Worm (Caenorhabditis elegans) whole organism, L2 larva: ENCODE results near the gene dnj-20.

ENCODE experiments used
- C34F6.9 ChIP-seq: fragments of 150-350 bp; optimal IDR thresholded peaks from 2 replicates; lab custom pipeline; 2014; ENCODE audit warnings: missing biosample characterization, missing genetic modification characterization
- F13H6.1 ChIP-seq: sonication (generic microtip); optimal IDR thresholded peaks from 2 replicates; lab custom pipeline; 2016; ENCODE audit warnings: missing genetic modification characterization, missing compliant biosample characterization
- R02D3.7 ChIP-seq: fragments of 150-350 bp; optimal IDR thresholded peaks from 2 replicates; lab custom pipeline; 2014; ENCODE audit warnings: missing biosample characterization, missing genetic modification characterization
- Y55F3AM.14 ChIP-seq: fragments of 200-800 bp; sonication (Bioruptor generic); optimal IDR thresholded peaks from 2 replicates; lab custom pipeline; 2018; ENCODE audit warnings: mild to moderate bottlenecking, missing genetic modification characterization, missing compliant biosample characterization
- ZK546.5 ChIP-seq: sonication (generic microtip); optimal IDR thresholded peaks from 2 replicates; lab custom pipeline; 2017; ENCODE audit warnings: missing biosample characterization, missing genetic modification characterization
- alr-1 ChIP-seq: fragments of 150-350 bp; optimal IDR thresholded peaks from 2 replicates; lab custom pipeline; 2014; ENCODE audit warnings: missing biosample characterization, missing genetic modification characterization
- aly-2 ChIP-seq: fragments of 150-350 bp; optimal IDR thresholded peaks from 2 replicates; lab custom pipeline; 2014; ENCODE audit warnings: missing biosample characterization, missing genetic modification characterization
- ama-1 ChIP-seq: fragments of 150-350 bp; optimal IDR thresholded peaks from 2 replicates; lab custom pipeline; 2018; ENCODE audit warnings: inconsistent platforms
- blmp-1 ChIP-seq: sonication (generic microtip); optimal IDR thresholded peaks from 2 replicates; lab custom pipeline; 2017; ENCODE audit warnings: missing genetic modification characterization, mild to moderate bottlenecking, missing compliant biosample characterization, antibody characterized with exemption, moderate library complexity; ENCODE audit not compliant: insufficient read depth
- ceh-16 ChIP-seq: fragments of 150-350 bp; optimal IDR thresholded peaks from 2 replicates; lab custom pipeline; 2014; ENCODE audit warnings: missing biosample characterization, missing genetic modification characterization
- ceh-82 ChIP-seq: fragments of 150-350 bp; optimal IDR thresholded peaks from 2 replicates; lab custom pipeline; 2014; ENCODE audit warnings: missing biosample characterization, missing genetic modification characterization
- crh-2 ChIP-seq: sonication (generic microtip); optimal IDR thresholded peaks from 2 replicates; lab custom pipeline; 2017; ENCODE audit warnings: missing biosample characterization, missing genetic modification characterization
- dmd-4 ChIP-seq: sonication (generic microtip); optimal IDR thresholded peaks from 2 replicates; lab custom pipeline; 2017; ENCODE audit warnings: missing biosample characterization, missing genetic modification characterization
- egl-27 ChIP-seq: sonication (generic microtip); optimal IDR thresholded peaks from 3 replicates; lab custom pipeline; 2017; ENCODE audit warnings: missing biosample characterization, missing genetic modification reagents, missing genetic modification characterization
- elt-1 ChIP-seq: fragments of 150-350 bp; optimal IDR thresholded peaks from 2 replicates; lab custom pipeline; 2014; ENCODE audit warnings: missing biosample characterization, missing genetic modification characterization
- elt-3 ChIP-seq: sonication (generic microtip); optimal IDR thresholded peaks from 2 replicates; lab custom pipeline; 2017; ENCODE audit warnings: missing biosample characterization, missing genetic modification characterization
- fos-1 ChIP-seq: fragments of 150-350 bp; optimal IDR thresholded peaks from 2 replicates; lab custom pipeline; 2014; ENCODE audit warnings: missing biosample characterization, missing genetic modification characterization
- gmeb-1 ChIP-seq: fragments of 150-350 bp; optimal IDR thresholded peaks from 2 replicates; lab custom pipeline; 2014; ENCODE audit warnings: missing biosample characterization, missing genetic modification characterization
- lin-11 ChIP-seq: fragments of 150-350 bp; sonication (generic microtip); optimal IDR thresholded peaks from 2 replicates; lab custom pipeline; 2014; ENCODE audit warnings: missing biosample characterization, missing genetic modification characterization, inconsistent platforms, mixed read lengths
- lin-13 ChIP-seq: fragments of 150-350 bp; optimal IDR thresholded peaks from 2 replicates; lab custom pipeline; 2014; ENCODE audit warnings: missing biosample characterization, missing genetic modification reagents, missing genetic modification characterization
- lin-39 ChIP-seq: fragments of 150-350 bp; optimal IDR thresholded peaks from 2 replicates; lab custom pipeline; 2014; ENCODE audit warnings: missing biosample characterization, missing genetic modification reagents, missing genetic modification characterization
- lsy-2 ChIP-seq, 2 experiments: fragments of 150-350 bp in 1 of 2; sonication (generic microtip) in 1 of 2; optimal IDR thresholded peaks; 2 replicates each; lab custom pipeline; 2014 to 2017; ENCODE audit warnings: missing biosample characterization in 2 of 2, missing genetic modification characterization in 2 of 2
- mab-5 ChIP-seq: fragments of 150-350 bp; optimal IDR thresholded peaks from 2 replicates; lab custom pipeline; 2014; ENCODE audit warnings: missing biosample characterization, missing genetic modification characterization
- mbf-1 ChIP-seq: sonication (generic microtip); optimal IDR thresholded peaks from 2 replicates; lab custom pipeline; 2017; ENCODE audit warnings: missing biosample characterization, missing genetic modification characterization
- mdl-1 ChIP-seq, 2 experiments: fragments of 150-350 bp in 1 of 2; sonication (generic microtip) in 1 of 2; optimal IDR thresholded peaks; 2 replicates each; lab custom pipeline; 2017; ENCODE audit warnings: missing biosample characterization in 2 of 2, missing genetic modification characterization in 2 of 2
- nhr-10 ChIP-seq: sonication (generic microtip); optimal IDR thresholded peaks from 2 replicates; lab custom pipeline; 2017; ENCODE audit warnings: missing biosample characterization, missing genetic modification characterization
- nhr-11 ChIP-seq: fragments of 150-350 bp; optimal IDR thresholded peaks from 2 replicates; lab custom pipeline; 2014; ENCODE audit warnings: missing biosample characterization, missing genetic modification characterization
- nhr-12 ChIP-seq: fragments of 150-350 bp; optimal IDR thresholded peaks from 2 replicates; lab custom pipeline; 2014; ENCODE audit warnings: missing biosample characterization, missing genetic modification characterization
- nhr-129 ChIP-seq: fragments of 150-350 bp; optimal IDR thresholded peaks from 2 replicates; lab custom pipeline; 2014; ENCODE audit warnings: missing biosample characterization, missing genetic modification characterization
- nhr-21 ChIP-seq: fragments of 150-350 bp; optimal IDR thresholded peaks from 2 replicates; lab custom pipeline; 2014; ENCODE audit warnings: missing biosample characterization, missing genetic modification characterization
- nhr-23 ChIP-seq: fragments of 150-350 bp; optimal IDR thresholded peaks from 2 replicates; lab custom pipeline; 2014; ENCODE audit warnings: missing biosample characterization, missing genetic modification reagents, missing genetic modification characterization
- nhr-237 ChIP-seq: fragments of 150-350 bp; optimal IDR thresholded peaks from 2 replicates; lab custom pipeline; 2014; ENCODE audit warnings: missing biosample characterization, missing genetic modification characterization
- nhr-25 ChIP-seq: fragments of 150-350 bp; sonication (generic microtip); optimal IDR thresholded peaks from 3 replicates; lab custom pipeline; 2014; ENCODE audit warnings: missing biosample characterization, missing genetic modification characterization
- nhr-6 ChIP-seq: fragments of 150-350 bp; optimal IDR thresholded peaks from 2 replicates; lab custom pipeline; 2014; ENCODE audit warnings: missing biosample characterization, missing genetic modification characterization
- nhr-77 ChIP-seq: fragments of 150-350 bp; optimal IDR thresholded peaks from 2 replicates; lab custom pipeline; 2014; ENCODE audit warnings: missing biosample characterization, missing genetic modification characterization
- peb-1 ChIP-seq: fragments of 150-350 bp; optimal IDR thresholded peaks from 2 replicates; lab custom pipeline; 2014; ENCODE audit warnings: missing biosample characterization, missing genetic modification characterization
- sem-4 ChIP-seq: fragments of 150-350 bp; optimal IDR thresholded peaks from 2 replicates; lab custom pipeline; 2014; ENCODE audit warnings: missing biosample characterization, missing genetic modification reagents, missing genetic modification characterization
- skn-1 ChIP-seq: sonication (generic microtip); optimal IDR thresholded peaks from 2 replicates; lab custom pipeline; 2017; ENCODE audit warnings: missing biosample characterization, missing genetic modification characterization
- sma-3 ChIP-seq: sonication (generic microtip); optimal IDR thresholded peaks from 2 replicates; lab custom pipeline; 2016; ENCODE audit warnings: missing genetic modification reagents, missing genetic modification characterization, missing compliant biosample characterization
- sma-9 ChIP-seq, 2 experiments: fragments of 150-350 bp in 1 of 2; sonication (generic microtip) in 1 of 2; optimal IDR thresholded peaks; 2 replicates each; lab custom pipeline; 2014 to 2016; ENCODE audit warnings: missing genetic modification characterization in 2 of 2, mild to moderate bottlenecking in 1 of 2, missing biosample characterization in 1 of 2, missing compliant biosample characterization in 1 of 2, missing genetic modification reagents in 1 of 2, moderate library complexity in 1 of 2
- snpc-4 ChIP-seq: fragments of 150-350 bp; optimal IDR thresholded peaks from 2 replicates; lab custom pipeline; 2014; ENCODE audit warnings: missing biosample characterization, missing genetic modification characterization
- unc-39 ChIP-seq: fragments of 150-350 bp; optimal IDR thresholded peaks from 2 replicates; lab custom pipeline; 2014; ENCODE audit warnings: missing biosample characterization, missing genetic modification characterization
- unc-55 ChIP-seq: fragments of 150-350 bp; sonication (generic microtip); optimal IDR thresholded peaks from 3 replicates; lab custom pipeline; 2014; ENCODE audit warnings: missing biosample characterization, missing genetic modification reagents, missing genetic modification characterization
- unc-62 ChIP-seq: fragments of 150-350 bp; optimal IDR thresholded peaks from 2 replicates; lab custom pipeline; 2014; ENCODE audit warnings: missing biosample characterization, missing genetic modification reagents, missing genetic modification characterization
- zag-1 ChIP-seq: fragments of 150-350 bp; optimal IDR thresholded peaks from 2 replicates; lab custom pipeline; 2014; ENCODE audit warnings: missing biosample characterization, missing genetic modification characterization
- ztf-1 ChIP-seq: fragments of 200-800 bp; sonication (Bioruptor generic); conservative IDR thresholded peaks from 2 replicates; pipeline ENCODE4 v1.3.6; 2022; ENCODE audit warnings: missing genetic modification characterization, missing compliant biosample characterization
- ztf-11 ChIP-seq: sonication (generic microtip); optimal IDR thresholded peaks from 2 replicates; lab custom pipeline; 2017; ENCODE audit warnings: missing biosample characterization, missing genetic modification characterization
- ztf-4 ChIP-seq: fragments of 150-350 bp; optimal IDR thresholded peaks from 2 replicates; lab custom pipeline; 2014; ENCODE audit warnings: missing biosample characterization, missing genetic modification characterization

Gene dnj-20

DNA sequence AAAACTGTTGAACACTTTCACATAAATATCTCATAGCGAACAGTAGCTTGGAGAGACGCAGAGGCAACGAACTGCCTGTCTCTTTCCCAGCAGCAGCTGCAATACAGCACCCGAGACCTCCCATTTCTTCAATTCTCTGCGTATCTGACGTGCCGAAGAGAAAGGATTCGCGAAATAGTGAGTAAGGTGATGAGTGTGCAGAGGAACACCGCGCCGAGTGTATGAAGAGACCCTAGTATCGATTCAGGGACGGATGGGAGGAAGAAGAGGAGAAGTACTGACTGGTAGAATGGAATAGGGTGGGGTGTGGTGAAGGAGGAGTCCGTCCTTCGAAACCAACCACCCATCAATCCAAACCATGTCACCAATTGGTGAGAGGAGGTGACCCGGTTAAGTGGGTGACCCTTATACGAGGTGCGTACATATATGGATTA, 22.2 kb upstream of the dnj-20 start:
- no peak for TF ChIP-seq zag-1 (tag; lab: Kevin White, UChicago)
- peak; percentile 12 for TF ChIP-seq nhr-6 (tag; lab: Kevin White, UChicago)
- TF ChIP-seq aly-2 (tag; lab: Kevin White, UChicago), result no peak
- peak; percentile 75 for TF ChIP-seq Y55F3AM.14 (GFP tag; lab: Kevin White, UChicago)
- no peak for TF ChIP-seq elt-3
- TF ChIP-seq nhr-25 (tag; lab: Kevin White, UChicago), result peak; percentile 85
- peak; percentile 76 for TF ChIP-seq ama-1
- no peak for TF ChIP-seq snpc-4 (tag; lab: Kevin White, UChicago)
- TF ChIP-seq nhr-12, result no peak
- peak; percentile 73 for TF ChIP-seq sem-4 (tag; lab: Kevin White, UChicago)
- peak; percentile 42 for TF ChIP-seq ceh-82
- no peak for TF ChIP-seq unc-39
- TF ChIP-seq lsy-2 (tag; optimal IDR thresholded peaks at IDR 0.05; lab: Kevin White, UChicago), result peak; percentile 32 to 74
- peak in 1 of 2 experiments; percentile 39 for TF ChIP-seq mdl-1 (tag; optimal IDR thresholded peaks at IDR 0.05; lab: Kevin White, UChicago)
- TF ChIP-seq sma-9 (GFP tag; optimal IDR thresholded peaks at IDR 0.05; lab: Kevin White, UChicago), result peak; percentile 76
- TF ChIP-seq sma-9 (tag; optimal IDR thresholded peaks at IDR 0.05; lab: Kevin White, UChicago), result no peak
- TF ChIP-seq nhr-21 (tag; lab: Kevin White, UChicago), result peak; percentile 53
- TF ChIP-seq nhr-237, result no peak
- peak; percentile 45 for TF ChIP-seq lin-13 (GFP tag; lab: Kevin White, UChicago)
- TF ChIP-seq unc-55 (GFP tag; lab: Kevin White, UChicago), result peak; percentile 88
- no peak for TF ChIP-seq nhr-23 (tag; lab: Kevin White, UChicago)
- TF ChIP-seq nhr-11 (tag; lab: Kevin White, UChicago), result no peak
- TF ChIP-seq sma-3, result peak; percentile 51
- peak; percentile 79 for TF ChIP-seq crh-2 (tag; lab: Kevin White, UChicago)
- TF ChIP-seq R02D3.7, result no peak
- peak; percentile 95 for TF ChIP-seq fos-1 (tag; lab: Kevin White, UChicago)
- peak; percentile 81 for TF ChIP-seq F13H6.1 (tag; lab: Kevin White, UChicago)
- TF ChIP-seq ztf-11, result no peak
- peak; percentile 86 for TF ChIP-seq C34F6.9 (tag; lab: Kevin White, UChicago)
- TF ChIP-seq blmp-1 (tag; lab: Kevin White, UChicago), result peak; percentile 78
- TF ChIP-seq lin-11 (tag; lab: Kevin White, UChicago), result peak; percentile 35
- TF ChIP-seq skn-1 (tag; lab: Kevin White, UChicago), result no peak
- peak; percentile 16 for TF ChIP-seq gmeb-1 (tag; lab: Kevin White, UChicago)
- TF ChIP-seq egl-27 (tag; lab: Kevin White, UChicago), result peak; percentile 80
- no peak for TF ChIP-seq mbf-1
- no peak for TF ChIP-seq peb-1
- peak; percentile 55 for TF ChIP-seq mab-5 (tag; lab: Kevin White, UChicago)
- TF ChIP-seq ztf-1 (GFP tag; lab: Robert Waterston, UW), result no peak
- no peak for TF ChIP-seq elt-1
- no peak for TF ChIP-seq dmd-4 (tag; lab: Kevin White, UChicago)
- no peak for TF ChIP-seq lin-39
- no peak for TF ChIP-seq ZK546.5 (tag; lab: Kevin White, UChicago)
- no peak for TF ChIP-seq unc-62 (GFP tag; lab: Kevin White, UChicago)
- peak; percentile 94 for TF ChIP-seq nhr-129 (tag; lab: Kevin White, UChicago)
- TF ChIP-seq alr-1, result no peak
- TF ChIP-seq ztf-4 (tag; lab: Kevin White, UChicago), result peak; percentile 72
- peak; percentile 35 for TF ChIP-seq ceh-16 (tag; lab: Kevin White, UChicago)
- no peak for TF ChIP-seq nhr-77 (tag; lab: Kevin White, UChicago)
- TF ChIP-seq nhr-10 (tag; lab: Kevin White, UChicago), result no peak
